Fruit fly (Drosophila melanogaster) whole organism, prepupa: ENCODE measurements around the gene Osi6.
A peak's percentile ranks its signal among the peaks of the same experiment; 100 is the strongest.

Experiments
- Blimp-1 ChIP-seq: fragments of 200-800 bp; sonication (Bioruptor generic); optimal IDR thresholded peaks from 3 replicates; lab custom pipeline; 2017; ENCODE audit warnings: missing biosample characterization, missing genetic modification characterization, mild to moderate bottlenecking, moderate library complexity, missing genetic modification reagents
- CG10631 ChIP-seq: fragments of 200-800 bp; sonication (Bioruptor generic); optimal IDR thresholded peaks from 2 replicates; lab custom pipeline; 2016; ENCODE audit warnings: missing biosample characterization, missing genetic modification characterization
- CG11294 ChIP-seq: fragments of 200-800 bp; sonication (Bioruptor generic); IDR thresholded peaks from 2 replicates; pipeline ENCODE4 v1.3.6; 2022; ENCODE audit warnings: missing biosample characterization, missing genetic modification characterization
- CG11762 ChIP-seq: fragments of 200-800 bp; sonication (Bioruptor generic); optimal IDR thresholded peaks from 3 replicates; lab custom pipeline; 2016; ENCODE audit warnings: missing biosample characterization, missing genetic modification characterization; ENCODE audit not compliant: insufficient read depth
- CG1621 ChIP-seq: fragments of 200-800 bp; sonication (Bioruptor generic); optimal IDR thresholded peaks from 3 replicates; lab custom pipeline; 2018; ENCODE audit warnings: missing biosample characterization, mild to moderate bottlenecking, missing genetic modification characterization
- CG3032 ChIP-seq: fragments of 200-800 bp; optimal IDR thresholded peaks from 2 replicates; lab custom pipeline; 2019; ENCODE audit warnings: missing biosample characterization, mild to moderate bottlenecking, missing genetic modification characterization, moderate library complexity
- CG32006 ChIP-seq: fragments of 200-800 bp; sonication (Bioruptor generic); optimal IDR thresholded peaks from 3 replicates; lab custom pipeline; 2017; ENCODE audit warnings: missing biosample characterization, mild to moderate bottlenecking, missing genetic modification characterization
- CG34406 ChIP-seq: fragments of 200-800 bp; sonication (Bioruptor generic); optimal IDR thresholded peaks from 3 replicates; lab custom pipeline; 2016; ENCODE audit warnings: missing biosample characterization, missing genetic modification characterization
- CG3919 ChIP-seq: fragments of 200-800 bp; sonication (Bioruptor generic); optimal IDR thresholded peaks from 3 replicates; lab custom pipeline; 2016; ENCODE audit warnings: missing biosample characterization, missing genetic modification characterization
- CG4318 ChIP-seq: fragments of 200-800 bp; sonication (Bioruptor generic); optimal IDR thresholded peaks from 3 replicates; lab custom pipeline; 2017; ENCODE audit warnings: missing biosample characterization, mild to moderate bottlenecking, missing genetic modification characterization
- CG6163 ChIP-seq: fragments of 200-800 bp; sonication (Bioruptor generic); IDR thresholded peaks from 3 replicates; pipeline ENCODE4 v1.3.6; 2022; ENCODE audit warnings: missing biosample characterization, missing genetic modification characterization
- CG6792 ChIP-seq: fragments of 200-800 bp; sonication (Bioruptor generic); optimal IDR thresholded peaks from 3 replicates; lab custom pipeline; 2016; ENCODE audit warnings: missing biosample characterization, missing genetic modification characterization
- CG6808 ChIP-seq: fragments of 200-800 bp; sonication (Bioruptor generic); optimal IDR thresholded peaks from 3 replicates; lab custom pipeline; 2017; ENCODE audit warnings: missing biosample characterization, missing genetic modification characterization, mild to moderate bottlenecking, moderate library complexity, missing genetic modification reagents
- CG6854 ChIP-seq: fragments of 200-800 bp; sonication (Bioruptor generic); optimal IDR thresholded peaks from 2 replicates; lab custom pipeline; 2017; ENCODE audit warnings: missing biosample characterization, mild to moderate bottlenecking, missing genetic modification characterization
- CG7368 ChIP-seq: fragments of 200-800 bp; sonication (Bioruptor generic); optimal IDR thresholded peaks from 3 replicates; lab custom pipeline; 2016; ENCODE audit warnings: missing biosample characterization, missing genetic modification characterization
- CG8319 ChIP-seq: fragments of 200-800 bp; sonication (Bioruptor generic); optimal IDR thresholded peaks from 3 replicates; lab custom pipeline; 2016; ENCODE audit warnings: missing biosample characterization, missing genetic modification characterization
- CG9139 ChIP-seq: fragments of 200-800 bp; sonication (Bioruptor generic); optimal IDR thresholded peaks from 3 replicates; lab custom pipeline; 2017; ENCODE audit warnings: missing biosample characterization, mild to moderate bottlenecking, missing genetic modification characterization
- Eip75B ChIP-seq: fragments of 200-800 bp; sonication (Bioruptor generic); optimal IDR thresholded peaks from 3 replicates; lab custom pipeline; 2016; ENCODE audit warnings: missing biosample characterization, missing genetic modification characterization
- Eip78C ChIP-seq: fragments of 200-800 bp; sonication (Bioruptor generic); peaks from one replicate; lab custom pipeline; 2016; ENCODE audit warnings: missing biosample characterization, missing genetic modification characterization
- Ets21C ChIP-seq: fragments of 200-800 bp; sonication (Bioruptor generic); optimal IDR thresholded peaks from 3 replicates; lab custom pipeline; 2016; ENCODE audit warnings: missing biosample characterization, missing genetic modification characterization
- Ets96B ChIP-seq: fragments of 200-800 bp; optimal IDR thresholded peaks from 2 replicates; lab custom pipeline; 2019; ENCODE audit warnings: missing biosample characterization, mild to moderate bottlenecking, missing genetic modification characterization, moderate library complexity
- Gug ChIP-seq: fragments of 200-800 bp; sonication (Bioruptor generic); IDR thresholded peaks from 2 replicates; pipeline ENCODE4 v1.3.6; 2022; ENCODE audit warnings: missing biosample characterization, missing genetic modification characterization
- Hr38 ChIP-seq: sonication (Bioruptor generic); optimal IDR thresholded peaks from 2 replicates; lab custom pipeline; 2016; ENCODE audit warnings: missing biosample characterization, missing genetic modification characterization
- Hr39 ChIP-seq: fragments of 200-800 bp; sonication (Bioruptor generic); optimal IDR thresholded peaks from 2 replicates; lab custom pipeline; 2016; ENCODE audit warnings: missing biosample characterization, missing genetic modification characterization
- Hr4 ChIP-seq: fragments of 200-800 bp; sonication (Bioruptor generic); optimal IDR thresholded peaks from 3 replicates; lab custom pipeline; 2016; ENCODE audit warnings: missing biosample characterization, missing genetic modification characterization
- Lpt ChIP-seq: fragments of 200-800 bp; sonication (Bioruptor generic); optimal IDR thresholded peaks from 3 replicates; lab custom pipeline; 2016; ENCODE audit warnings: missing biosample characterization, missing genetic modification characterization
- OdsH ChIP-seq: fragments of 200-800 bp; sonication (Bioruptor generic); optimal IDR thresholded peaks from 3 replicates; lab custom pipeline; 2016; ENCODE audit warnings: missing biosample characterization, missing genetic modification characterization
- Smox ChIP-seq: fragments of 200-800 bp; sonication (Bioruptor generic); optimal IDR thresholded peaks from 3 replicates; lab custom pipeline; 2016; ENCODE audit warnings: missing biosample characterization, missing genetic modification characterization
- Sox102F ChIP-seq: fragments of 200-800 bp; sonication (Bioruptor generic); optimal IDR thresholded peaks from 2 replicates; lab custom pipeline; 2016; ENCODE audit warnings: missing biosample characterization, mild to moderate bottlenecking, missing genetic modification characterization
- Sox14 ChIP-seq: fragments of 200-800 bp; sonication (Bioruptor generic); optimal IDR thresholded peaks from 3 replicates; lab custom pipeline; 2016; ENCODE audit warnings: missing biosample characterization, missing genetic modification characterization
- Sox15 ChIP-seq: fragments of 200-800 bp; sonication (Bioruptor generic); optimal IDR thresholded peaks from 3 replicates; lab custom pipeline; 2016; ENCODE audit warnings: missing biosample characterization, missing genetic modification characterization
- achi ChIP-seq: fragments of 200-800 bp; sonication (Bioruptor generic); optimal IDR thresholded peaks from 3 replicates; lab custom pipeline; 2016; ENCODE audit warnings: missing biosample characterization, missing genetic modification characterization
- acj6 ChIP-seq: fragments of 200-800 bp; sonication (Bioruptor generic); optimal IDR thresholded peaks from 3 replicates; lab custom pipeline; 2016; ENCODE audit warnings: missing biosample characterization, missing genetic modification characterization
- eg ChIP-seq: fragments of 200-800 bp; sonication (Bioruptor generic); IDR thresholded peaks from 3 replicates; pipeline ENCODE4 v1.3.6; 2022; ENCODE audit warnings: missing biosample characterization, missing genetic modification characterization
- esn ChIP-seq: fragments of 200-800 bp; sonication (Bioruptor generic); optimal IDR thresholded peaks from 2 replicates; lab custom pipeline; 2016; ENCODE audit warnings: missing biosample characterization, mild to moderate bottlenecking, missing genetic modification characterization, moderate library complexity
- fkh ChIP-seq: fragments of 200-800 bp; sonication (Bioruptor generic); optimal IDR thresholded peaks from 3 replicates; lab custom pipeline; 2017; ENCODE audit warnings: missing biosample characterization, mild to moderate bottlenecking, missing genetic modification characterization, moderate library complexity
- lz ChIP-seq: fragments of 200-800 bp; sonication (Bioruptor generic); optimal IDR thresholded peaks from 3 replicates; lab custom pipeline; 2016; ENCODE audit warnings: missing biosample characterization, missing genetic modification characterization
- net ChIP-seq: fragments of 200-800 bp; sonication (Bioruptor generic); optimal IDR thresholded peaks from 3 replicates; lab custom pipeline; 2016; ENCODE audit warnings: missing biosample characterization, missing genetic modification characterization
- pdm3 ChIP-seq: fragments of 200-800 bp; sonication (Bioruptor generic); optimal IDR thresholded peaks from 3 replicates; lab custom pipeline; 2016; ENCODE audit warnings: missing biosample characterization, missing genetic modification characterization
- salr ChIP-seq, 2 experiments: fragments of 200-800 bp; sonication (Bioruptor generic); optimal IDR thresholded peaks; 3 replicates each; lab custom pipeline; 2016 to 2018; ENCODE audit warnings: missing biosample characterization in 2 of 2, missing genetic modification characterization in 2 of 2, mild to moderate bottlenecking in 1 of 2
- ss ChIP-seq, 2 experiments: fragments of 200-800 bp; sonication (Bioruptor generic); optimal IDR thresholded peaks; 2 replicates in 1 of 2; 3 replicates in 1 of 2; lab custom pipeline; 2017 to 2018; ENCODE audit warnings: mild to moderate bottlenecking in 2 of 2, missing biosample characterization in 2 of 2, missing genetic modification characterization in 2 of 2, moderate library complexity in 1 of 2
- svp ChIP-seq: fragments of 200-800 bp; sonication (Bioruptor generic); peaks from one replicate; lab custom pipeline; 2016; ENCODE audit warnings: missing biosample characterization, missing genetic modification characterization
- topi ChIP-seq: fragments of 200-800 bp; sonication (Bioruptor generic); optimal IDR thresholded peaks from 3 replicates; lab custom pipeline; 2016; ENCODE audit warnings: missing biosample characterization, missing genetic modification characterization
- vri ChIP-seq: fragments of 200-800 bp; sonication (Bioruptor generic); optimal IDR thresholded peaks from 3 replicates; lab custom pipeline; 2016; ENCODE audit warnings: missing biosample characterization, mild to moderate bottlenecking, missing genetic modification characterization

Gene Osi6

dm6 chr3R:6234189-6234758, at the start of gene Osi6:
Osi6 (plus strand) TSS chr3R:6234708.
- TF ChIP-seq Sox14 (GFP tag; lab: Kevin White, UChicago), result no peak
- no peak for TF ChIP-seq ss (GFP tag; optimal IDR thresholded peaks at IDR 0.05; lab: Kevin White, UChicago)
- no peak for TF ChIP-seq vri (GFP tag; lab: Kevin White, UChicago)
- TF ChIP-seq Smox (GFP tag; lab: Kevin White, UChicago), result no peak
- TF ChIP-seq Eip78C (GFP tag; lab: Kevin White, UChicago), result peak; percentile 38
- TF ChIP-seq Hr38, result no peak
- no peak for TF ChIP-seq CG9139
- TF ChIP-seq topi, result no peak

- no peak for TF ChIP-seq CG7368 (GFP tag; lab: Kevin White, UChicago)
These were observed 47.5 kb upstream of the Osi6 start, which contains the start of gene NPFR for dm6 chr3R:6187015-6187414. NPFR (plus strand) TSS chr3R:6187315.

- TF ChIP-seq CG3919 (no peak), Ets96B (tag; lab: Kevin White, UChicago) (no peak), vri (GFP tag; lab: Kevin White, UChicago) (peak; percentile 10), Eip78C (GFP tag; lab: Kevin White, UChicago) (peak; percentile 0), Blimp-1 (GFP tag; lab: Kevin White, UChicago) (peak; percentile 27), CG9139 (no peak)
- TF ChIP-seq, all 60 proteins: peak for 3
These were observed 38.1 kb upstream of the Osi6 start for dm6 chr3R:6196416-6196815.

dm6 chr3R:6198488-6198892, 36.0 kb upstream of the Osi6 start, which contains the start of gene Osi24:
Osi24 (plus strand) TSS chr3R:6198811.
- peak; percentile 64 for TF ChIP-seq Smox (GFP tag; lab: Kevin White, UChicago)
- peak; percentile 64 for TF ChIP-seq CG34406
- TF ChIP-seq CG8319, result peak; percentile 61
- peak; percentile 54 for TF ChIP-seq CG1621 (tag; lab: Kevin White, UChicago)
- TF ChIP-seq eg (GFP tag; lab: Robert Waterston, UW), result peak; percentile 92
- TF ChIP-seq Lpt (GFP tag; lab: Kevin White, UChicago), result peak; percentile 80
- peak; percentile 15 to 77 for TF ChIP-seq salr (GFP tag; optimal IDR thresholded peaks at IDR 0.05; lab: Kevin White, UChicago)
- peak; percentile 75 for TF ChIP-seq Gug (GFP tag; lab: Robert Waterston, UW)
- peak; percentile 80 for TF ChIP-seq Eip75B
- peak; percentile 79 for TF ChIP-seq svp (GFP tag; lab: Kevin White, UChicago)
- TF ChIP-seq esn (GFP tag; lab: Kevin White, UChicago), result peak; percentile 75
- TF ChIP-seq CG3919, result peak; percentile 86
- peak; percentile 78 for TF ChIP-seq acj6 (GFP tag; lab: Kevin White, UChicago)
- peak; percentile 93 for TF ChIP-seq CG32006
- TF ChIP-seq Sox15 (GFP tag; lab: Kevin White, UChicago), result peak; percentile 38
- TF ChIP-seq fkh (GFP tag; lab: Kevin White, UChicago), result no peak
- peak; percentile 72 for TF ChIP-seq CG6792 (GFP tag; lab: Kevin White, UChicago)
- peak; percentile 79 for TF ChIP-seq CG4318 (GFP tag; lab: Kevin White, UChicago)
- TF ChIP-seq OdsH (GFP tag; lab: Kevin White, UChicago), result peak; percentile 84
- TF ChIP-seq Ets96B (tag; lab: Kevin White, UChicago), result peak; percentile 65
- peak; percentile 77 for TF ChIP-seq Sox14 (GFP tag; lab: Kevin White, UChicago)
- TF ChIP-seq CG6808 (GFP tag; lab: Kevin White, UChicago), result peak; percentile 26
- peak; percentile 51 for TF ChIP-seq CG3032 (tag; lab: Kevin White, UChicago)
- no peak for TF ChIP-seq CG6854
- TF ChIP-seq topi, result peak; percentile 68
- peak; percentile 78 for TF ChIP-seq achi (GFP tag; lab: Kevin White, UChicago)
- peak; percentile 73 for TF ChIP-seq lz (GFP tag; lab: Kevin White, UChicago)
- TF ChIP-seq CG7368 (GFP tag; lab: Kevin White, UChicago), result peak; percentile 77
- peak; percentile 77 for TF ChIP-seq CG10631 (GFP tag; lab: Kevin White, UChicago)
- peak; percentile 94 for TF ChIP-seq Hr4
- peak; percentile 60 for TF ChIP-seq CG11762 (GFP tag; lab: Kevin White, UChicago)
- TF ChIP-seq Hr38, result no peak
- peak; percentile 23 to 24 for TF ChIP-seq ss (GFP tag; optimal IDR thresholded peaks at IDR 0.05; lab: Kevin White, UChicago)
- TF ChIP-seq vri (GFP tag; lab: Kevin White, UChicago), result peak; percentile 51
- peak; percentile 59 for TF ChIP-seq Sox102F (GFP tag; lab: Kevin White, UChicago)
- TF ChIP-seq net (GFP tag; lab: Kevin White, UChicago), result peak; percentile 88
- peak; percentile 51 for TF ChIP-seq Ets21C
- peak; percentile 91 for TF ChIP-seq CG6163
- peak; percentile 74 for TF ChIP-seq Hr39 (GFP tag; lab: Kevin White, UChicago)
- peak; percentile 57 for TF ChIP-seq CG11294 (GFP tag; lab: Robert Waterston, UW)
- TF ChIP-seq pdm3 (GFP tag; lab: Kevin White, UChicago), result peak; percentile 88
